Fruit fly (Drosophila melanogaster) Kc167 (cell line): ENCODE results near the gene CG15212.

Source experiments
- Myc ChIP-seq: fragments of >200 bp; optimal IDR thresholded peaks from 2 replicates; lab custom pipeline; 2017; ENCODE audit warnings: missing external identifiers
- Sin3A ChIP-seq: fragments of >200 bp; optimal IDR thresholded peaks from 2 replicates; lab custom pipeline; 2018; ENCODE audit warnings: missing external identifiers
- h ChIP-seq: fragments of >200 bp; optimal IDR thresholded peaks from 3 replicates; lab custom pipeline; 2018; ENCODE audit warnings: missing external identifiers
- psq ChIP-seq: fragments of >200 bp; optimal IDR thresholded peaks from 2 replicates; lab custom pipeline; 2017; ENCODE audit warnings: missing external identifiers

DNA sequence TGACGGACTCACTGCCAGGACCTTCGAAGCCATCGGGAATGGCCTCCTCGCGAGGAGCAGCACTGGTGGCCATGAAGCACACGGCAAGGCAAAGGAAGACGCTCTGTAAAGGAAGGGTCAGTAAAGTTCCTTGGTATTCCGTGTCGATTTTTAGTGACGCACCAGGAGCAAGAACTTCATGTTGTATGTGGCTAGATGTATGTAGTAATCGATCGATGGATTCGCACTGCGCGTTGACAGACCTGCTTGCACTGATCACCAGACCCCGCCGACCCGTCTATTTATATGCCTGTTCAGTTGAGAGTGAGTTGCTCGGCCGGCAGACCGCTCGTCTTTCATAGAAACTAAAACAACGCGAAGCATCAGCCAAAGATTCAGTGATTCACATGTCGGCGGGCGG lies 1.6 kb downstream of the CG15212 start, which contains the start of gene CG15213:
- no peak for TF ChIP-seq Myc (lab: Kevin White, UChicago)
- TF ChIP-seq h, result no peak
- no peak for TF ChIP-seq psq (lab: Kevin White, UChicago)
- TF ChIP-seq Sin3A (lab: Kevin White, UChicago), result no peak
